Fruit fly (Drosophila melanogaster) whole organism, pupa: ENCODE measurements around the gene CG33630.

Experiments
- CG10348 ChIP-seq: fragments of 200-800 bp; sonication (Bioruptor generic); IDR thresholded peaks from 2 replicates; pipeline ENCODE4 v1.3.6; 2022; ENCODE audit warnings: missing biosample characterization, missing genetic modification characterization
- CG12605 ChIP-seq: fragments of 200-800 bp; sonication (Bioruptor generic); IDR thresholded peaks from 2 replicates; pipeline ENCODE4 v1.3.6; 2022; ENCODE audit warnings: missing biosample characterization, missing genetic modification characterization
- CG13204 ChIP-seq: fragments of 200-800 bp; sonication (Bioruptor generic); optimal IDR thresholded peaks from 2 replicates; lab custom pipeline; 2018; ENCODE audit warnings: missing biosample characterization, mild to moderate bottlenecking, missing genetic modification characterization, moderate library complexity
- CG14655 ChIP-seq: fragments of 200-800 bp; sonication (Bioruptor generic); optimal IDR thresholded peaks from 3 replicates; lab custom pipeline; 2017; ENCODE audit warnings: mild to moderate bottlenecking, missing biosample characterization, missing genetic modification reagents, missing genetic modification characterization
- CG15710 ChIP-seq: fragments of 200-800 bp; sonication (Bioruptor generic); optimal IDR thresholded peaks from 2 replicates; lab custom pipeline; 2018; ENCODE audit warnings: missing biosample characterization, mild to moderate bottlenecking, missing genetic modification characterization, moderate library complexity
- CG17806 ChIP-seq: fragments of 200-800 bp; sonication (Bioruptor generic); optimal IDR thresholded peaks from 2 replicates; lab custom pipeline; 2018; ENCODE audit warnings: missing biosample characterization, mild to moderate bottlenecking, missing genetic modification characterization, moderate library complexity
- CG32121 ChIP-seq: fragments of 200-800 bp; sonication (Bioruptor generic); IDR thresholded peaks from 2 replicates; pipeline ENCODE4 v1.3.6; 2022; ENCODE audit warnings: missing biosample characterization, missing genetic modification characterization
- CG34367 ChIP-seq: fragments of 200-800 bp; sonication (Bioruptor generic); optimal IDR thresholded peaks from 2 replicates; lab custom pipeline; 2018; ENCODE audit warnings: missing biosample characterization, mild to moderate bottlenecking, missing genetic modification characterization
- CG4496 ChIP-seq: fragments of 200-800 bp; sonication (Bioruptor generic); IDR thresholded peaks from 3 replicates; pipeline ENCODE4 v1.3.6; 2022; ENCODE audit warnings: missing biosample characterization, missing genetic modification characterization
- CG8159 ChIP-seq: fragments of 200-800 bp; sonication (Bioruptor generic); optimal IDR thresholded peaks from 3 replicates; lab custom pipeline; 2018; ENCODE audit warnings: missing biosample characterization, mild to moderate bottlenecking, missing genetic modification characterization, moderate library complexity
- CG8301 ChIP-seq: fragments of 200-800 bp; sonication (Bioruptor generic); optimal IDR thresholded peaks from 2 replicates; lab custom pipeline; 2018; ENCODE audit warnings: missing biosample characterization, mild to moderate bottlenecking, missing genetic modification characterization
- CG9948 ChIP-seq: fragments of 200-800 bp; sonication (Bioruptor generic); optimal IDR thresholded peaks from 2 replicates; lab custom pipeline; 2018; ENCODE audit warnings: missing biosample characterization, mild to moderate bottlenecking, missing genetic modification characterization, moderate library complexity
- D1 ChIP-seq: fragments of 200-800 bp; sonication (Bioruptor generic); optimal IDR thresholded peaks from 2 replicates; lab custom pipeline; 2018; ENCODE audit warnings: missing biosample characterization, mild to moderate bottlenecking, missing genetic modification characterization, moderate library complexity
- EcR ChIP-seq: fragments of 200-800 bp; sonication (Bioruptor generic); optimal IDR thresholded peaks from 3 replicates; lab custom pipeline; 2019; ENCODE audit warnings: missing biosample characterization, missing genetic modification characterization, mild to moderate bottlenecking, moderate library complexity, missing genetic modification reagents
- Ets98B ChIP-seq: fragments of 200-800 bp; sonication (Bioruptor generic); IDR thresholded peaks from 2 replicates; pipeline ENCODE4 v1.3.6; 2022; ENCODE audit warnings: missing biosample characterization, missing genetic modification characterization
- Pif1A ChIP-seq: fragments of 200-800 bp; sonication (Bioruptor generic); optimal IDR thresholded peaks from 3 replicates; lab custom pipeline; 2016; ENCODE audit warnings: missing biosample characterization, missing genetic modification characterization
- Pif1B ChIP-seq: fragments of 200-800 bp; sonication (Bioruptor generic); optimal IDR thresholded peaks from 3 replicates; lab custom pipeline; 2016; ENCODE audit warnings: missing biosample characterization, missing genetic modification characterization
- Snoo ChIP-seq: fragments of 200-800 bp; sonication (Bioruptor generic); optimal IDR thresholded peaks from 3 replicates; lab custom pipeline; 2017; ENCODE audit warnings: missing biosample characterization, mild to moderate bottlenecking, missing genetic modification characterization, inconsistent platforms
- fd96Ca ChIP-seq: fragments of 200-800 bp; sonication (Bioruptor generic); IDR thresholded peaks from 3 replicates; pipeline ENCODE4 v1.3.6; 2022; ENCODE audit warnings: missing biosample characterization, missing genetic modification characterization
- gl ChIP-seq: fragments of 200-800 bp; sonication (Bioruptor generic); optimal IDR thresholded peaks from 2 replicates; lab custom pipeline; 2018; ENCODE audit warnings: missing biosample characterization, mild to moderate bottlenecking, missing genetic modification characterization
- rn ChIP-seq: fragments of 200-800 bp; sonication (Bioruptor generic); IDR thresholded peaks from 2 replicates; pipeline ENCODE4 v1.3.6; 2022; ENCODE audit warnings: missing biosample characterization, missing genetic modification characterization

CG33630 gene

DNA sequence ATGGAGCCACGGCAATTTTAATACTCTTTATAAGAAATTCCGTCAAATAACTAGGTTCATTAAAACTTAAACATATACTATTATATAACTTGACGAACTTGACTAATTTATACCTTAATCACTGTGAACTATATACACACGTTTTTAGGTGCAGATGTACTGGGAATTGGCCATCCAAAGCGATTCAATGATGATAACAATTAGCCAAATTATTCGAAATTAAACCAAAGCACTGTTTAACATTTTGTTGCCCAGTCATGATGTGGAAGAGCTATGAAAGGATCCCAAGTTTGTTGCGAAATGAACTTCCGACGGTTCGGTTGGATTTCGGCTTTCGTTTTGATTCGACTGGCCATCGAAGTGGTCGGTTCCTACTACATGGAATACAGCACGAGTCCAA is at the start of gene CG33630:
Gene CG33630 (plus strand): TSS at position 301 of the 400 bp plus-strand sequence.
- TF ChIP-seq CG8301 (tag; lab: Kevin White, UChicago) (no peak), CG14655 (GFP tag; lab: Kevin White, UChicago) (no peak), gl (tag; lab: Kevin White, UChicago) (no peak), EcR (GFP tag; lab: Kevin White, UChicago) (no peak), Pif1A (GFP tag; lab: Kevin White, UChicago) (no peak), Ets98B (GFP tag; lab: Robert Waterston, UW) (no peak), Pif1B (GFP tag; lab: Kevin White, UChicago) (no peak), CG15710 (no peak), Snoo (tag; lab: Kevin White, UChicago) (no peak), CG10348 (GFP tag; lab: Robert Waterston, UW) (no peak), CG13204 (no peak), rn (GFP tag; lab: Robert Waterston, UW) (no peak), CG34367 (no peak), CG9948 (tag; lab: Kevin White, UChicago) (no peak), fd96Ca (GFP tag; lab: Robert Waterston, UW) (no peak), CG8159 (tag; lab: Kevin White, UChicago) (no peak), CG17806 (tag; lab: Kevin White, UChicago) (no peak)
- TF ChIP-seq, all 21 proteins: peak for 0

DNA sequence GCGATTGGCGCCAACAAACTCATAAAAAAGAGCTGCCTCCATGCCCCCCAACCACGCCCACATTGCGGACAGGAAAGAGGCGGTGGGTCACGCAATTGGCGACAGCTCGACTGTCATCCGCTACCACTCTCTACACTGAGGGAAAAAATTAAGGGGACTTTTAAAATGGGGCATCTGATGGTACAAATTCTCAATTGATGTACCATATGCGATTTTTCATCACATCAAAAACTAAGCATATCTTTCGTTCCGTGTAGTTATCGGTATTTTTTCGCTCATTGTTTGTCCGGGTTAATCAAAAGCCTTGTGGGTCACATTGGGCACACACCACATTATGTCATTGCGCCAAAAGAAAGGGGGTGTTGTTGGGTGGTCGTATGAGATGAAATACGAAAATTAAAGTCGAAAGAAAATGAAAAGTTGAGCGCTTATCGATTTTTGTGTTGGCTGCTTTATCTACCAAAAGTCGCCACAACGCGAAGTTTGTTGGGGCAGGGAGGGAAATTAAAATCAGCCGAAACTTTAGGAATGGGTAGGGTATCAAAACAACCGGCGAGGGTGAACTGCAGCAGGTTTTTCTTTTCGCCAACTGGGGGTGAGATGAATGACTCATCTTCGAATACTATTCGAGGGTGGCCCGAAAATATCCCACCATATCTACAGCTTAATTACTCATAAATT is 38.3 kb upstream of the CG33630 start:
- TF ChIP-seq CG9948 (tag; lab: Kevin White, UChicago) (no peak), EcR (GFP tag; lab: Kevin White, UChicago) (no peak), fd96Ca (GFP tag; lab: Robert Waterston, UW) (0 out of 3 replicates have a peak, but pooled peaks have one; percentile 24)

DNA sequence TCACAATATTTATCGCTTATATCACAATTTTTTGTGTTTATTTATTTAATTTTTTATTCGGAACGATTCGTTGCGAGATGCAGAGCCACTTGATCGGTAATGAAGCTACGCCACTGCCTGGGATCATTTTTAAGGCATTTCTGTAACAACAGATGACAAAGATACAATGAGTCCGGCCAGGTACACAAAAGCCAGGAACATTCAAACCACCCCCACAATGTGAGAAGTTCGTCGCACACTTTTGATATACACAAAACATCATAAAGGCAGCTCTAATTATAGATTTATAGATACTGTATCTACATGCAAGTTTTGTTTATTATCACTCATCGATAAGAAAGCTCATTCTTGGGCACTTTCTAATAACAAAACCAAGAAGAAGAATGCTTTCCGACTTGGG is 37.4 kb upstream of the CG33630 start, which contains the start of gene CG31407:
Gene CG31407 (minus strand): TSS at position 101 of the 400 bp plus-strand sequence.
- TF ChIP-seq gl (tag; lab: Kevin White, UChicago) (no peak), CG13204 (no peak), Pif1A (GFP tag; lab: Kevin White, UChicago) (no peak), CG9948 (tag; lab: Kevin White, UChicago) (no peak)

DNA sequence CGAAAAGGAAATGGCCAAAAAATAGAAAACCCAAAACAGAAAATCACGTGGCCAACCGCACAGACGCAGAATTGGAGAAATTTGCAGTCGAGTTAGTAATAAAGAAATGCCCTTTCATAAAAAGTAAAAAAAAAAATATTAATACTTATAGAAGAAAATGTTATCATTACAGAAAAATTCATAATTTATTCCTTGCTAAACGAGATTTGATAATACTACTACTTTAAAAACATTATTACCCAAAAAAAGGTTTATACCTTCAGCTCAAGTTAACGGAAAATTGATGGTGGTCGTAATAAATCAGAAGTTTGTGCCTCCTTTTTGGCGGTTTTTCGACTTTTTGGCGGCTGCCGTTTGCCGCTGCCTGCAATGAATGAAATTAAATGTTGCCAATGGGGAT is 34.0 kb upstream of the CG33630 start:
- TF ChIP-seq rn (GFP tag; lab: Robert Waterston, UW): no peak
- no peak for TF ChIP-seq Pif1A (GFP tag; lab: Kevin White, UChicago)
- TF ChIP-seq D1 (tag; lab: Kevin White, UChicago): no peak
- no peak for TF ChIP-seq CG10348 (GFP tag; lab: Robert Waterston, UW)
- peak; percentile 48 for TF ChIP-seq CG14655 (GFP tag; lab: Kevin White, UChicago)
- TF ChIP-seq CG9948 (tag; lab: Kevin White, UChicago): no peak
- TF ChIP-seq CG34367: no peak
- TF ChIP-seq CG12605 (GFP tag; lab: Robert Waterston, UW): no peak
- no peak for TF ChIP-seq Ets98B (GFP tag; lab: Robert Waterston, UW)

DNA sequence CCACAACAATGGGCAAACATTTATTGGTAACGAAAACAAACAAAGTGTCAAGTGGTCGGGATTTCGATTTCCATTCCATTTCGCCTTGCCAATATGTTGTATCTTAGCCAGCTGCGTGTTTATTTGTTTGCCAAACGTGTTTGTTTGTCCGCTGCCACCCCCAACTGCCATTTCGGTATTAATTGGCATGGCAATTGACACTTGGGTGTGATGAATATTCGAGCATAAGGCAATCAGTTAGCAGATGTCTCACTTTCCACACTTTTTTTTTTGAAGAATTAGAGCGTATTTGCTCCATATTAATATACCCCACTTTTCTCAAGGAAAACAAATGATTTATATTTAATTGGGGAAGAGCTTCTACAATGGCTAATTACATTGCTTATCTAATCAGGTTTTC is 30.9 kb upstream of the CG33630 start:
- TF ChIP-seq D1 (tag; lab: Kevin White, UChicago) (no peak), CG4496 (no peak), rn (GFP tag; lab: Robert Waterston, UW) (no peak), CG32121 (GFP tag; lab: Robert Waterston, UW) (no peak), CG14655 (GFP tag; lab: Kevin White, UChicago) (no peak), EcR (GFP tag; lab: Kevin White, UChicago) (no peak), CG10348 (GFP tag; lab: Robert Waterston, UW) (no peak)

DNA sequence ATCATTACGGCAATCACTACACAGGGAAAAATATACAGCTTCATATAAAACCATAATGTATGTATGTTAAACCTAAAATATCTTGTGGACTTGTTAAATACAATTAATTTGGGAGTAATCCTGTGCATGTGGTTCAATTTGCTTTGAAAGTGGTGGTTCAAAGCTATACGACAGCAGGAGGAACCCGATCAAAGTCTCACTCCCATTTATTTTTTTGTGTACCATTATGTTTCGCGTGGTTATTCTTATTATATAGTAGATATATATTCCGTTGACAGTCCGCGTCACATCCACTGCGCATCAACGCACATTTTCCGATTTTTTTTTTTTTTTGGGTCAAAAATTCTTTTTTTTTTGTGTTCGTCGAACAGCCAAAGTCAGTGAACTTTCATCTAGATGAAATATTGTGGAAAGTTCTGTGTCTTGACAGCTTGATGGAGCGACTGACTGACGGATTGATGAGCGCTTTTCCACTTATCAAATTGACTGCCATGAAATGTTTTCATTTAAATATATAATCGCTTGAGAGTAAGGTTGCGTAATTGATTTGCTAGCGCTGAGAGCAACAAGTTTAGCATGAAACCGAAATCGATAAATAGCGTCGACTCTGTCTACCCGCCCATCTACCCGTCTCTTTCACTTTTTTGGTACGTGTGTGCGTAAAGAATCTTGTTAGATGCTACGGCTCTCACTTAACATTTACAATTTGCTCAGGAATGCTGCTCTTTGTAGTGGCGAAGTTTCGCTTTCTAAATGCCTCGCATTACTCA is 29.3 kb upstream of the CG33630 start:
- TF ChIP-seq Pif1B (GFP tag; lab: Kevin White, UChicago) (no peak), CG34367 (no peak), gl (tag; lab: Kevin White, UChicago) (no peak), fd96Ca (GFP tag; lab: Robert Waterston, UW) (no peak), CG9948 (tag; lab: Kevin White, UChicago) (no peak), CG32121 (GFP tag; lab: Robert Waterston, UW) (no peak), D1 (tag; lab: Kevin White, UChicago) (no peak), Snoo (tag; lab: Kevin White, UChicago) (no peak), CG4496 (no peak), CG17806 (tag; lab: Kevin White, UChicago) (no peak), Ets98B (GFP tag; lab: Robert Waterston, UW) (no peak), CG10348 (GFP tag; lab: Robert Waterston, UW) (no peak), CG12605 (GFP tag; lab: Robert Waterston, UW) (no peak), Pif1A (GFP tag; lab: Kevin White, UChicago) (no peak), CG13204 (no peak)
